Fruit fly (Drosophila melanogaster) whole organism, embryonic: ENCODE measurements around the gene CG11374.

Source experiments
- CG10366 ChIP-seq: fragments of 200-800 bp; sonication (Bioruptor generic); IDR thresholded peaks from 2 replicates; pipeline ENCODE4 v1.3.6; 2022; ENCODE audit warnings: missing biosample characterization, missing genetic modification characterization
- CG10959 ChIP-seq: fragments of 200-800 bp; sonication (Bioruptor generic); IDR thresholded peaks from 2 replicates; pipeline ENCODE4 v1.3.6; 2022; ENCODE audit warnings: missing biosample characterization, missing genetic modification characterization
- CG14667 ChIP-seq: fragments of 200-800 bp; sonication (Bioruptor generic); IDR thresholded peaks from 2 replicates; pipeline ENCODE4 v1.3.6; 2022; ENCODE audit warnings: missing biosample characterization, missing genetic modification characterization
- CG14860 ChIP-seq: fragments of 200-800 bp; sonication (Bioruptor generic); IDR thresholded peaks from 3 replicates; pipeline ENCODE4 v1.3.6; 2022; ENCODE audit warnings: missing biosample characterization, missing genetic modification characterization; ENCODE audit not compliant: partially characterized antibody
- CG16779 ChIP-seq: fragments of 200-800 bp; sonication (Bioruptor generic); IDR thresholded peaks from 2 replicates; pipeline ENCODE4 v1.3.6; 2022; ENCODE audit warnings: missing biosample characterization, missing genetic modification characterization
- Dref ChIP-seq: fragments of 200-800 bp; sonication (Bioruptor generic); IDR thresholded peaks from 2 replicates; pipeline ENCODE4 v1.3.6; 2022; ENCODE audit warnings: missing biosample characterization, missing genetic modification characterization
- HHEX ChIP-seq: fragments of 200-800 bp; sonication (Bioruptor generic); optimal IDR thresholded peaks from 3 replicates; lab custom pipeline; 2017; ENCODE audit warnings: missing biosample characterization, mild to moderate bottlenecking, missing genetic modification characterization, missing genetic modification reagents
- cas ChIP-seq: fragments of 200-800 bp; sonication (Bioruptor generic); IDR thresholded peaks from 2 replicates; pipeline ENCODE4 v1.3.6; 2022; ENCODE audit warnings: missing biosample characterization, missing genetic modification characterization
- rib ChIP-seq: fragments of 200-800 bp; sonication (Bioruptor generic); IDR thresholded peaks from 2 replicates; pipeline ENCODE4 v1.3.6; 2022; ENCODE audit warnings: missing biosample characterization, missing genetic modification characterization
- unc-4 ChIP-seq: fragments of 200-800 bp; sonication (Bioruptor generic); IDR thresholded peaks from 2 replicates; pipeline ENCODE4 v1.3.6; 2022; ENCODE audit warnings: missing biosample characterization, missing genetic modification characterization; ENCODE audit not compliant: partially characterized antibody

dm6 chr2L:89158-89557, 13.0 kb downstream of the CG11374 start:
- TF ChIP-seq HHEX (GFP tag; lab: Kevin White, UChicago): no peak
- no peak for TF ChIP-seq Dref (GFP tag; lab: Robert Waterston, UW)
- no peak for TF ChIP-seq CG14667 (GFP tag; lab: Robert Waterston, UW)
- TF ChIP-seq cas (GFP tag; lab: Robert Waterston, UW): no peak
- no peak for TF ChIP-seq CG10366 (GFP tag; lab: Robert Waterston, UW)
- TF ChIP-seq rib (GFP tag; lab: Robert Waterston, UW): no peak
- TF ChIP-seq CG16779 (GFP tag; lab: Robert Waterston, UW): no peak
- TF ChIP-seq unc-4 (GFP tag; lab: Robert Waterston, UW): no peak
- TF ChIP-seq CG14860 (GFP tag; lab: Robert Waterston, UW): no peak
- no peak for TF ChIP-seq CG10959 (GFP tag; lab: Robert Waterston, UW)
